Fruit fly (Drosophila melanogaster) S2 (cell line): ENCODE results near the gene slx1.

ENCODE experiments used
- CG8478 ChIP-seq: fragments of >200 bp; optimal IDR thresholded peaks from 2 replicates; lab custom pipeline; 2018
- CTCF ChIP-seq, 2 experiments: fragments of >200 bp; optimal IDR thresholded peaks; 2 replicates each; lab custom pipeline; 2018

The slx1 gene

dm6 chr3R:4641616-4642102, at the start of gene slx1, which contains the start of the genes CG9775 and MED31:
Gene slx1 (plus strand): TSS chr3R:4641963.
Gene CG9775 (minus strand): TSS chr3R:4641838.
Gene MED31 (plus strand): TSS chr3R:4641963.
- no peak for TF ChIP-seq CG8478 (lab: Kevin White, UChicago)
- TF ChIP-seq CTCF (optimal IDR thresholded peaks at IDR 0.05; lab: Kevin White, UChicago), result no peak

DNA sequence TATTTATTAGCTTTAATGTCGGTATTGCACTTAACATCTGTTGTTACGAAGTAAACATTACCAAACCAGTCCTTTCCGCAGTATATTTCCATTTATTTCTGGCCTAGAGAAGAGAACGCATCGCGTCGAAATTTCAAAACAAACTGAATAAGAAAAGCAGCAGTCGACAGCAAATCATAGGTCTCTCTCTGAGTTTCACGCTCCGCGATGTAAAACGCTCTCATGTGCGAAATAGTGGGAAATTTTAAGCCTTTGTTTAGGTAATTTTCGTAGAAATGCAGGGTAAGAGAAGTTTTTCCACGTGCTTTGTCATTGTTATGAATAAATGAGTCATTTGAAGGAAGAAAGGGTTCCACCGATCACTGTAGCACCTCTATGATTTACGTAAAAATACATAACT, 42.1 kb upstream of the slx1 start:
- TF ChIP-seq CG8478 (lab: Kevin White, UChicago) (no peak), CTCF (optimal IDR thresholded peaks at IDR 0.05; lab: Kevin White, UChicago) (no peak)

dm6 chr3R:4601887-4602531, 39.8 kb upstream of the slx1 start:
- TF ChIP-seq CG8478 (lab: Kevin White, UChicago) (no peak), CTCF (optimal IDR thresholded peaks at IDR 0.05; lab: Kevin White, UChicago) (no peak)

dm6 chr3R:4612570-4612969, 29.2 kb upstream of the slx1 start, which contains the start of gene 5-HT2A:
Gene 5-HT2A (plus strand): TSS chr3R:4612870.
- no peak for TF ChIP-seq CTCF (optimal IDR thresholded peaks at IDR 0.05; lab: Kevin White, UChicago)

DNA sequence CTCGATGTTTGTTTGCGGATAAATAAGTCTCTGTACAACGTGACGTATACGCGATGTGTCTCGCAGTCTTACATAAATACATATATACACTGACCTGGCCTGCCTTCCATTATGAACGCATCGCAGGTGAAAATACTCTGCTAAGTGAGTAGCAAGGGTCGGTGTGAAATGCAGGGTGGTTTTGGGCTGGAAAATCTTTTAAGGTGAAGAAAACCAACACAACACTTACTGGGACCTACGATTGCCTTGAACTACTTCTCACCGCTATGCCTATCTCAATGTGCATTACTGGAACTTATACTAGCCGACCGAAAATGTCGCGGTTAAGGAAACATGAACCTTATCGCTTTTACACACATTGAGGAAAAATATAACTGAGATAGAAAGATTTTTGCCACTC, 25.6 kb upstream of the slx1 start:
- TF ChIP-seq CG8478 (lab: Kevin White, UChicago), result no peak

DNA sequence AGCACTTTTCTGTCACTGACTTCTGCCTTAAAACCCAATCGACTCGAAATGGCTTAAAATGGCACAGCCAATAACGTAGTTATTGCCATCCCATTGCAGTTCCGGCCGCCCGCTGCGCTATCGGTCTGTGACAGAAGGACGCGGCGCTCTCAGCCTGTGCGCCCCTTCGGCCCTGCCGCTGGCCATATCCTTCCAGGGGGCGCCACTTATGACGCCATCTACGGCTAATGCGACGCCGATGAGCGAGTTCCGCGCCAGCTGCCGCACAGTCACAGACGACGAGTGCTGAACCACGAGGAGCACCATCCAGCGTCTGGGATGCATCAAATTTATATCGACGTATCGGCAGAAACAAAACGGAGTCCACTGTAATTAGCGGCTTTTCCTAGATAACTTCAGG, 9.1 kb upstream of the slx1 start:
- no peak for TF ChIP-seq CG8478 (lab: Kevin White, UChicago)
- peak; percentile 59 to 76 for TF ChIP-seq CTCF (optimal IDR thresholded peaks at IDR 0.05; lab: Kevin White, UChicago)

DNA sequence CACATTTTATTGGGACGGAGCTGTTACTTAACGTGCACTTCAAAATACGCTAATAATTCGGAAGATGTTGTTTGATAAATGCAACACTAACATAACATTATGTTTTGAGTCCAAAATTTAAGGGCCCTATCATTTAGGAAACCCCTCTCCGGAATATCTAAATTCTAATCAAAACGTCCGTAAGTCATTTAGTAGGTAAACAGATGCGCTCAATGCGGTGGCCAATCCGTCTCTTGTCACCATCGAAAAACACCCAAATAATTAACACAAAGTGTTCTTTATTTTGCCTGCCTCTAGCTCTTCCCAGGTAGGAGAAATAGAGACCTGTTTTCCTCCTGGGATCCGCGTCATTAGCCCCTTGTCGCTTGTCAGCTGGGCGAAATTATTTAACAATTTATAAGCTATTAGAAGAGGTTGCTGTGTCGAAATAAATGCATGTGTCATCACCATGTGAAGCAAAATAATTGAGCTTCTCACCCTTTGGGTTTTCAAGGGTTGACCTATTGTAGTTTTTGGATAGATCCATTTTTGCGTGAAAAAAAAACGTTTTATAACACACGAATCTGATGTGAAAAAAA, 7.3 kb upstream of the slx1 start:
- no peak for TF ChIP-seq CG8478 (lab: Kevin White, UChicago)
- TF ChIP-seq CTCF (optimal IDR thresholded peaks at IDR 0.05; lab: Kevin White, UChicago), result no peak

- TF ChIP-seq CG8478 (lab: Kevin White, UChicago) (no peak), CTCF (optimal IDR thresholded peaks at IDR 0.05; lab: Kevin White, UChicago) (no peak)
Measured at dm6 chr3R:4640546-4641253, 1.1 kb upstream of the slx1 start.

dm6 chr3R:4641254-4641573, 549 bp upstream of the slx1 start:
- TF ChIP-seq CG8478 (lab: Kevin White, UChicago) (no peak), CTCF (optimal IDR thresholded peaks at IDR 0.05; lab: Kevin White, UChicago) (no peak)

DNA sequence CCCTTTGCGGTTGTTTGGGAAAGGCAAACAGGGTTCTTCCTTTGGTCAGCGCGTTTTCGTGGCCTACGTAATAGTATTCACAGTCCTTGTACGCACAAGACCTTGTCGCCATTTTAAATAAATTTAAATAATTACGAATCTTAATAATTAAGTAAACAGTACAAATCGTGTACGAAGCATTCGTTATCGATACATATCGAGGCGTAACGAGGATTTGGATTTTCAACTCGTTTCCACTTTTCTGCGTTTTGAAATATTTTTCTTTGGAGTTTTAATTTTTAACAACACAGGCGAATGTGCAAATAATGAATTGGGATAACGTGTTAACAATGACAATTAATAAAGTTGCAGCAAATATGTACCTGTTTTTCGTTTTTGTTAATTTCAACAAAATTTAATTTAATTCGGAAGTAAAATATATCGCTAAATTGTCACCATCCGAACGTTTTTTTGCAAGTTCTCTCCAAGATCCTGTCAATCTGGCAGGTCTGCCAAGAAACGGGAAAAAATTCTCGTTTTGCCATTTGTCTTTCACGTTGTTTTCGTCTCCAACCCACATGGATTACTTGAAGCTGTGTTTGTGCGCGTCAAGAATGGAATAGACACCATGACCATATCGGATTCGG, 3.8 kb downstream of the slx1 start, which contains the start of the genes Dlip2 and rpk:
TSS of gene Dlip2 (minus strand) at position 199 of the 626 bp plus-strand sequence.
TSS of gene rpk (plus strand) at position 525 of the 626 bp plus-strand sequence.
- TF ChIP-seq CTCF (optimal IDR thresholded peaks at IDR 0.05; lab: Kevin White, UChicago) (no peak), CG8478 (lab: Kevin White, UChicago) (no peak)

DNA sequence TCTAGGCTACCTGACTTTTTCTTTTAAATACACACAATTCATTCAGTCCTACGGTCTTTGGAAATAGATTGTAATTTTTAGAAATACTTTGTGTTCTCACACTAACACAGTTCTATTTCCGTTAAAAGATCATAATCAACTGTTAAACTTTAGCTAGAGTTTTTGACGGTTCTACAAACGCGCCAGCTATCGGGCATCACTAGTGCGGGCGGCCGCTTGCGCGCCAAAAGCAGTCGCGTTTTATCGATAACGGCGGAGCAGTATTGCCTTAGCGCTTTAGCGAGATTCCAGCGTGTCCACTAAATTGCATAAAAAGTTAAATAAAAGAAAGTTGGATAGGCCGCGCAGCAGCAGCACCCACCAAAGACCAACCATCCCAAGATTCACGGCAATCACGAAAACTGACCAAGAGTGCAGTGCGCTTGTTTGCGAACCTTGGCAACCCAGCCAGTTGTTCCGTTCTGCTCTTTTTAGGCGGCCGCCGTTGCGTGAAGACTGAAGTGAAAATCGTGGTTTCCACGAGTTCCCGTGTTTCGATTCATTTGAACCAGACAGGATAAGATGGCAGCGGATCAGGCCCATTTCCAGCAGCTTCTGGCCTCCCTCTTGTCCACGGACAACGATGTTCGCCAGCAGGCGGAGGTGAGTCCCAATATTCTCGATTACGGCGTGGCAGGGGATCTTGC, 7.5 kb downstream of the slx1 start, which contains the start of gene Karybeta3:
TSS of gene Karybeta3 (plus strand) at position 51 of the 686 bp plus-strand sequence.
- TF ChIP-seq CTCF (optimal IDR thresholded peaks at IDR 0.05; lab: Kevin White, UChicago) (peak in 1 of 2 experiments; percentile 55), CG8478 (lab: Kevin White, UChicago) (no peak)

- TF ChIP-seq CG8478 (lab: Kevin White, UChicago) (no peak), CTCF (optimal IDR thresholded peaks at IDR 0.05; lab: Kevin White, UChicago) (no peak)
Measured at dm6 chr3R:4649880-4650493, 8.2 kb downstream of the slx1 start.

dm6 chr3R:4654557-4655273, 13.0 kb downstream of the slx1 start, which contains the start of gene spartin:
Gene spartin (plus strand): TSS chr3R:4654800.
- TF ChIP-seq CTCF (optimal IDR thresholded peaks at IDR 0.05; lab: Kevin White, UChicago), result no peak
